Fruit fly (Drosophila melanogaster) whole organism, pupa: ENCODE results near the gene twit.
A peak's percentile ranks its signal among the peaks of the same experiment; 100 is the strongest.

ENCODE experiments used
- CG10348 ChIP-seq: fragments of 200-800 bp; sonication (Bioruptor generic); IDR thresholded peaks from 2 replicates; pipeline ENCODE4 v1.3.6; 2022; ENCODE audit warnings: missing biosample characterization, missing genetic modification characterization
- CG12605 ChIP-seq: fragments of 200-800 bp; sonication (Bioruptor generic); IDR thresholded peaks from 2 replicates; pipeline ENCODE4 v1.3.6; 2022; ENCODE audit warnings: missing biosample characterization, missing genetic modification characterization
- CG13204 ChIP-seq: fragments of 200-800 bp; sonication (Bioruptor generic); optimal IDR thresholded peaks from 2 replicates; lab custom pipeline; 2018; ENCODE audit warnings: missing biosample characterization, mild to moderate bottlenecking, missing genetic modification characterization, moderate library complexity
- CG14655 ChIP-seq: fragments of 200-800 bp; sonication (Bioruptor generic); optimal IDR thresholded peaks from 3 replicates; lab custom pipeline; 2017; ENCODE audit warnings: mild to moderate bottlenecking, missing biosample characterization, missing genetic modification reagents, missing genetic modification characterization
- CG15710 ChIP-seq: fragments of 200-800 bp; sonication (Bioruptor generic); optimal IDR thresholded peaks from 2 replicates; lab custom pipeline; 2018; ENCODE audit warnings: missing biosample characterization, mild to moderate bottlenecking, missing genetic modification characterization, moderate library complexity
- CG17806 ChIP-seq: fragments of 200-800 bp; sonication (Bioruptor generic); optimal IDR thresholded peaks from 2 replicates; lab custom pipeline; 2018; ENCODE audit warnings: missing biosample characterization, mild to moderate bottlenecking, missing genetic modification characterization, moderate library complexity
- CG32121 ChIP-seq: fragments of 200-800 bp; sonication (Bioruptor generic); IDR thresholded peaks from 2 replicates; pipeline ENCODE4 v1.3.6; 2022; ENCODE audit warnings: missing biosample characterization, missing genetic modification characterization
- CG34367 ChIP-seq: fragments of 200-800 bp; sonication (Bioruptor generic); optimal IDR thresholded peaks from 2 replicates; lab custom pipeline; 2018; ENCODE audit warnings: missing biosample characterization, mild to moderate bottlenecking, missing genetic modification characterization
- CG4496 ChIP-seq: fragments of 200-800 bp; sonication (Bioruptor generic); IDR thresholded peaks from 3 replicates; pipeline ENCODE4 v1.3.6; 2022; ENCODE audit warnings: missing biosample characterization, missing genetic modification characterization
- CG8159 ChIP-seq: fragments of 200-800 bp; sonication (Bioruptor generic); optimal IDR thresholded peaks from 3 replicates; lab custom pipeline; 2018; ENCODE audit warnings: missing biosample characterization, mild to moderate bottlenecking, missing genetic modification characterization, moderate library complexity
- CG8301 ChIP-seq: fragments of 200-800 bp; sonication (Bioruptor generic); optimal IDR thresholded peaks from 2 replicates; lab custom pipeline; 2018; ENCODE audit warnings: missing biosample characterization, mild to moderate bottlenecking, missing genetic modification characterization
- CG9948 ChIP-seq: fragments of 200-800 bp; sonication (Bioruptor generic); optimal IDR thresholded peaks from 2 replicates; lab custom pipeline; 2018; ENCODE audit warnings: missing biosample characterization, mild to moderate bottlenecking, missing genetic modification characterization, moderate library complexity
- D1 ChIP-seq: fragments of 200-800 bp; sonication (Bioruptor generic); optimal IDR thresholded peaks from 2 replicates; lab custom pipeline; 2018; ENCODE audit warnings: missing biosample characterization, mild to moderate bottlenecking, missing genetic modification characterization, moderate library complexity
- EcR ChIP-seq: fragments of 200-800 bp; sonication (Bioruptor generic); optimal IDR thresholded peaks from 3 replicates; lab custom pipeline; 2019; ENCODE audit warnings: missing biosample characterization, missing genetic modification characterization, mild to moderate bottlenecking, moderate library complexity, missing genetic modification reagents
- Ets98B ChIP-seq: fragments of 200-800 bp; sonication (Bioruptor generic); IDR thresholded peaks from 2 replicates; pipeline ENCODE4 v1.3.6; 2022; ENCODE audit warnings: missing biosample characterization, missing genetic modification characterization
- Pif1A ChIP-seq: fragments of 200-800 bp; sonication (Bioruptor generic); optimal IDR thresholded peaks from 3 replicates; lab custom pipeline; 2016; ENCODE audit warnings: missing biosample characterization, missing genetic modification characterization
- Pif1B ChIP-seq: fragments of 200-800 bp; sonication (Bioruptor generic); optimal IDR thresholded peaks from 3 replicates; lab custom pipeline; 2016; ENCODE audit warnings: missing biosample characterization, missing genetic modification characterization
- Snoo ChIP-seq: fragments of 200-800 bp; sonication (Bioruptor generic); optimal IDR thresholded peaks from 3 replicates; lab custom pipeline; 2017; ENCODE audit warnings: missing biosample characterization, mild to moderate bottlenecking, missing genetic modification characterization, inconsistent platforms
- fd96Ca ChIP-seq: fragments of 200-800 bp; sonication (Bioruptor generic); IDR thresholded peaks from 3 replicates; pipeline ENCODE4 v1.3.6; 2022; ENCODE audit warnings: missing biosample characterization, missing genetic modification characterization
- gl ChIP-seq: fragments of 200-800 bp; sonication (Bioruptor generic); optimal IDR thresholded peaks from 2 replicates; lab custom pipeline; 2018; ENCODE audit warnings: missing biosample characterization, mild to moderate bottlenecking, missing genetic modification characterization
- rn ChIP-seq: fragments of 200-800 bp; sonication (Bioruptor generic); IDR thresholded peaks from 2 replicates; pipeline ENCODE4 v1.3.6; 2022; ENCODE audit warnings: missing biosample characterization, missing genetic modification characterization

twit gene

dm6 chr2L:20874514-20874913 lies 22.1 kb downstream of the twit start:
- no peak for TF ChIP-seq Snoo (tag; lab: Kevin White, UChicago)
- no peak for TF ChIP-seq D1 (tag; lab: Kevin White, UChicago)
- TF ChIP-seq CG15710 (tag; lab: Kevin White, UChicago), result no peak
- TF ChIP-seq CG32121 (GFP tag; lab: Robert Waterston, UW), result no peak
- no peak for TF ChIP-seq CG10348 (GFP tag; lab: Robert Waterston, UW)
- TF ChIP-seq Pif1B (GFP tag; lab: Kevin White, UChicago), result no peak
- TF ChIP-seq CG4496 (GFP tag; lab: Robert Waterston, UW), result no peak

dm6 chr2L:20878052-20878451 lies 25.7 kb downstream of the twit start:
- TF ChIP-seq Ets98B (GFP tag; lab: Robert Waterston, UW) (no peak), CG14655 (GFP tag; lab: Kevin White, UChicago) (peak; percentile 22)

DNA sequence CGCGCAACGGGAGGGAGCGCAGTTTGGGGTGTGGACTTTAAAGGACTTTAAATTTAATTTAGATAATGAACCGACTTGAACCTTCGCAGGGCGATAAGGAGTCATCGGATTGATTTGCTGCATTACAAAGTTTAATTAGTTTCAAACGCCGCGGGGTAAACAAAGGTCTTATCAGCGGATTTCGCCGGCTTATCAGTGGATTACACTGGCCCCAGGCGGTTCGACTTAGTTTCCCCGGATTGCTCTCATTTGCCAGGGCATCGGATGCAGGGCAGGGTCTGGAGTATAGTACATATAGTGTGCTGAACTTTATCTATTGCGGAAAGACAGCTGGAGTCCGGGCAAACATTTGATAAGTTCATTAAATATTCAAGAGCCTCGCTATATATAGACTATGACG lies 26.1 kb downstream of the twit start:
- TF ChIP-seq rn (GFP tag; lab: Robert Waterston, UW) (no peak), CG12605 (GFP tag; lab: Robert Waterston, UW) (no peak; the same call in 1 of the 2 replicates), EcR (peak; percentile 34), CG17806 (tag; lab: Kevin White, UChicago) (no peak)

DNA sequence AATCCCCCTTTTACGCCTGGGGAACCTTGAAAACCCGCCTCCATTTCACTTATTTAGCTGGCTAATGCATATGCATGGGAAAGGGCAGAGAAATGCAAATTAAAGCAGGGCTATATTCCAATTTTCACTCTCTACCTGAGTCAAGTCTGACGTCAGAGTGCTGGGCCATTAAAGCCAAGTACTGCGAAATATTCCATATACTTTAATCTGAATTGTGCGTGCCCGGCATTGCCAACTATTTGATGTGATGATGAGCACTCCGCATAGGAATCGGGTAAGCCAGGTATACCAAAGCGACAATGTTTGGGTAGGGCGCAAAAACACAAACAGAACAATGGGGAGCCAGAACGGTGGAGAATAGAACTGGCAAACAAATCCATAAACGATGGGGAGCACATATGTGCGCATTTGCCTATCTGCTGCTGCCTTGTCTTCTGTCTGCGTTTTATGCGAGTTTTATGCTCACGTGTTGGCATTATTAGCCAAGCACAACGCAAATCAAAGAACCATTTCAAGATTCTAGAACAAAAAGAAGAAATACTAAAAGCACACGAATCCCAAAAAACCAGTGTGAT lies 27.3 kb downstream of the twit start:
- TF ChIP-seq CG32121 (GFP tag; lab: Robert Waterston, UW) (no peak), CG8301 (no peak), Pif1A (GFP tag; lab: Kevin White, UChicago) (no peak), CG4496 (GFP tag; lab: Robert Waterston, UW) (no peak), gl (no peak), fd96Ca (no peak), Pif1B (GFP tag; lab: Kevin White, UChicago) (no peak), rn (GFP tag; lab: Robert Waterston, UW) (no peak), D1 (tag; lab: Kevin White, UChicago) (no peak), CG34367 (no peak), CG17806 (tag; lab: Kevin White, UChicago) (no peak), CG13204 (GFP tag; lab: Kevin White, UChicago) (no peak), CG14655 (GFP tag; lab: Kevin White, UChicago) (no peak), CG9948 (tag; lab: Kevin White, UChicago) (no peak), CG8159 (no peak), CG12605 (GFP tag; lab: Robert Waterston, UW) (no peak), EcR (no peak), Snoo (tag; lab: Kevin White, UChicago) (no peak), CG15710 (tag; lab: Kevin White, UChicago) (no peak), Ets98B (GFP tag; lab: Robert Waterston, UW) (no peak)
- TF ChIP-seq, all 21 proteins: peak for 0

dm6 chr2L:20880476-20880875 lies 28.1 kb downstream of the twit start:
- TF ChIP-seq Pif1B (GFP tag; lab: Kevin White, UChicago) (no peak), Snoo (tag; lab: Kevin White, UChicago) (peak; percentile 38)

DNA sequence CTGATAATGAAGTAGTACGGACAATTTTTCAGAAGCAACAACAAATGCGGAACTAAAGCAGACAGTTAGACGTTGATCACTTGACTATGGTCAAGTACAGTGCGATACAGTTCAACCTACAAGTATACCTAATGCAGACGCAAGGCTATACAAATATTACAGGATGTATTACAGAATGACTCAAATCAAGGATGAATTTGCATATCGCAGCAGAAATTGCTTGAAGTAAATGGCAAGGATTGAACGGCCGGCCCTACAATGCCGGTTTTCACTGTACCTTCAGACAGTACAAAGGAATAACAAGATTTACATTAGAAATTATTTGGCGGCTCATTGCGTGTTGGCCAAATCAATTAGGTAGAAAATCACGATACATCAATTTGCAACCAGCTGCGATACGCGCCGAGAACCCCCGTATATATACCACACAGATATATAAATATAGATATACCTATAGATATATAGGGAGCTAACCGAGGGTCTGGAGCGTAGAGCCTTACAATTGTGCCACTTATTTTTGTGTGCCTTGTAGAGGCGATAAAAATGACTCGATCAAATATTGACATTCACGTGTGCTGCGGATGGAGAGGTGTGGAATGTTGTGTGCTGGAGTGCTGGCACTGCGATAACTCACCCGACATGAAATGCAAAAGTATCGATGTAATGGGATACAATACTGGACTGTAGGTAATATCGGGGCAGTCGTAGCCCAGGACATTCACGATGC lies 29.1 kb downstream of the twit start:
- TF ChIP-seq gl, result peak; percentile 51
- peak; percentile 29 for TF ChIP-seq Pif1B (GFP tag; lab: Kevin White, UChicago)
- no peak for TF ChIP-seq EcR
- peak; percentile 1 for TF ChIP-seq CG14655 (GFP tag; lab: Kevin White, UChicago)

DNA sequence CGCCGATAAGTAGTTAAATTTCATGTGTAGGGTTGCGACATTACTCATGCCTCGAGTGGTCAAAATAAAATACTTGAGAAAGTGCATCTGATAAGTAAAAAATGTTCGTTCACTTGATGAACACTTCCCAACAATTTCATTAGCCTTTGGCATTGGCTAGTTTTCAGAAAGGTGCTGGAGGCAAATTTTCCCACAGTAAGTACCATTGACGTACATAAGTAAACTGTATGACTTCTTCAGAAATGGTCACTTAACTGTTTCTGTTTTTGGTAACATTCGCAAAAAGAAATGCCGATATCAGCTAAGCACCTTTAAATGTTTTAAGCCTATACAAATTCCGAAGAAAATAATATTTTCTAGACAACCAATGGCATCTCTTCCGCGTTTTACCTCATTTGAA lies 30.7 kb downstream of the twit start:
- TF ChIP-seq Pif1A (GFP tag; lab: Kevin White, UChicago), result no peak

DNA sequence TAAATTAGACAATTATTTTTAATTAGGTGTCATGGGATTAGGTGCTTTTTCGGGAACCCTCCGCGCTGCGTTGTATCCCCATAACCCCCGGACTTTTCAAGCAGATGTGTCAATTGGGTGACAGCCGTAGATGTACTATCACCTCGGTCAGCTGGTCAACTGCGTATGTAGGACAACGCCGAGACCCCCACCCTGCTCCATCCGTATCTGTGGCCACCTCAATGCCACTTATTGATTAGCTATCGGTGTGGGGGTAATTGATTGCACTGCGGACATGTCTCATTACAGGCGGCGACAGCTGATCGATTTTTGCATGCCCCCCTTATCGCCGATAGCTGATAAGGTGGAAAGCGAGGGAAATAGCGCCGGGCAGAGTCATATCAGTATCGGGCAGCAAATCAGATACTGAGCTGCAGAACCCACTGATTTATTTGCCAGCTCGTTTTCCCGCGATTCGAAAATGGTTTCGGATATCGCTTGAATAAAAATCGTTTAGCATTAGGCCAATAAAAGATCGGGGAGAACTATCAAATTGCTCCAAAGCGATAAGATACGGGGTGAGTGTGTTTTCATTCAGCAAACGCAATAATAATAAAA lies 31.3 kb downstream of the twit start:
- TF ChIP-seq EcR (no peak), CG9948 (tag; lab: Kevin White, UChicago) (no peak), CG15710 (tag; lab: Kevin White, UChicago) (no peak), CG14655 (GFP tag; lab: Kevin White, UChicago) (no peak), fd96Ca (0 out of 3 replicates have a peak, but pooled peaks have one; percentile 18)
